Fruit fly (Drosophila melanogaster): ENCODE data around the gene tal-3A.

dm6 chr3R:13831596-13832119 is 18.7 kb downstream of the tal-3A start:
- TF ChIP-seq esn (GFP tag; optimal IDR thresholded peaks at IDR 0.05) (peak; percentile 79), Lpt (GFP tag; optimal IDR thresholded peaks at IDR 0.05) (peak; percentile 33), Ets21C (GFP tag; optimal IDR thresholded peaks at IDR 0.05) (peak; percentile 41), CG1621 (tag; optimal IDR thresholded peaks at IDR 0.05) (no peak), lz (GFP tag; optimal IDR thresholded peaks at IDR 0.05) (peak; percentile 62), pdm3 (GFP tag; optimal IDR thresholded peaks at IDR 0.05) (peak; percentile 47), topi (GFP tag; optimal IDR thresholded peaks at IDR 0.05) (peak; percentile 72), CG8319 (GFP tag; optimal IDR thresholded peaks at IDR 0.05) (no peak)
